Worm (Caenorhabditis elegans): Measurements from ENCODE around the gene F21C10.1.

F21C10.1 gene

ce11 chrV:9172989-9173388 lies 40.8 kb downstream of the F21C10.1 start, which contains the start of gene gad-3:
gad-3 (minus strand) TSS chrV:9173005.
- TF ChIP-seq hmg-4 (GFP tag; optimal IDR thresholded peaks at IDR 0.05) (no peak), tra-4 (tag; optimal IDR thresholded peaks at IDR 0.05) (no peak), sea-1 (GFP tag; conservative IDR thresholded peaks at IDR 0.05) (no peak), tbx-11 (GFP tag; IDR thresholded peaks at IDR 0.05) (no peak), ama-1 (optimal IDR thresholded peaks at IDR 0.05) (no peak), scrt-1 (GFP tag; IDR thresholded peaks at IDR 0.05) (no peak)

- no peak for TF ChIP-seq ets-7 (tag; optimal IDR thresholded peaks at IDR 0.05)
- TF ChIP-seq F13C5.2 (tag; optimal IDR thresholded peaks at IDR 0.05), result no peak
- no peak for TF ChIP-seq ceh-36 (tag; optimal IDR thresholded peaks at IDR 0.05)
- TF ChIP-seq tbx-11 (GFP tag; IDR thresholded peaks at IDR 0.05), result no peak
- TF ChIP-seq pes-1 (GFP tag; IDR thresholded peaks at IDR 0.05), result no peak
- no peak for TF ChIP-seq hnd-1 (tag; optimal IDR thresholded peaks at IDR 0.05)
- no peak for TF ChIP-seq ceh-13 (GFP tag; optimal IDR thresholded peaks at IDR 0.05)
- no peak for TF ChIP-seq B0310.2 (tag; optimal IDR thresholded peaks at IDR 0.05)
- TF ChIP-seq sea-1 (GFP tag; conservative IDR thresholded peaks at IDR 0.05), result no peak
- no peak for TF ChIP-seq scrt-1 (GFP tag; IDR thresholded peaks at IDR 0.05)
- no peak for TF ChIP-seq tra-4 (tag; optimal IDR thresholded peaks at IDR 0.05)
- no peak for TF ChIP-seq hmbx-1 (tag; optimal IDR thresholded peaks at IDR 0.05)
- no peak for TF ChIP-seq tbx-37 (GFP tag; conservative IDR thresholded peaks at IDR 0.05)
- TF ChIP-seq ama-1 (optimal IDR thresholded peaks at IDR 0.05), result no peak
- no peak for TF ChIP-seq aly-1 (tag; optimal IDR thresholded peaks at IDR 0.05)
- TF ChIP-seq hmg-4 (GFP tag; optimal IDR thresholded peaks at IDR 0.05), result no peak
Measured at ce11 chrV:9173789-9174188, 41.6 kb downstream of the F21C10.1 start, which contains the start of gene pqn-16. pqn-16 (plus strand) TSS chrV:9174089.

- TF ChIP-seq pes-1 (GFP tag; IDR thresholded peaks at IDR 0.05) (no peak), ceh-36 (tag; optimal IDR thresholded peaks at IDR 0.05) (peak; percentile 35), tbx-11 (GFP tag; IDR thresholded peaks at IDR 0.05) (peak; percentile 57; the same call in 1 of the 2 replicates), B0310.2 (tag; optimal IDR thresholded peaks at IDR 0.05) (no peak), hmg-4 (GFP tag; optimal IDR thresholded peaks at IDR 0.05) (no peak), hnd-1 (tag; optimal IDR thresholded peaks at IDR 0.05) (peak; percentile 36), sea-1 (GFP tag; conservative IDR thresholded peaks at IDR 0.05) (no peak), ama-1 (optimal IDR thresholded peaks at IDR 0.05) (no peak), aly-1 (tag; optimal IDR thresholded peaks at IDR 0.05) (no peak), ets-7 (tag; optimal IDR thresholded peaks at IDR 0.05) (no peak), F13C5.2 (tag; optimal IDR thresholded peaks at IDR 0.05) (peak; percentile 84)
Measured at ce11 chrV:9175218-9175837, 43.2 kb downstream of the F21C10.1 start, which contains the start of gene spas-1. spas-1 (plus strand) TSS chrV:9175789.

ce11 chrV:9181669-9182250 lies 49.6 kb downstream of the F21C10.1 start, which contains the start of gene ptr-1:
ptr-1 (minus strand) TSS chrV:9181719.
- TF ChIP-seq hnd-1 (tag; optimal IDR thresholded peaks at IDR 0.05), result no peak
- TF ChIP-seq aly-1 (tag; optimal IDR thresholded peaks at IDR 0.05), result no peak
- TF ChIP-seq ets-7 (tag; optimal IDR thresholded peaks at IDR 0.05), result no peak
- no peak for TF ChIP-seq tra-4 (tag; optimal IDR thresholded peaks at IDR 0.05)
- no peak for TF ChIP-seq pes-1 (GFP tag; IDR thresholded peaks at IDR 0.05)
- TF ChIP-seq tbx-37 (GFP tag; conservative IDR thresholded peaks at IDR 0.05), result no peak
- no peak for TF ChIP-seq B0310.2 (tag; optimal IDR thresholded peaks at IDR 0.05)
- no peak for TF ChIP-seq hmg-4 (GFP tag; optimal IDR thresholded peaks at IDR 0.05)
- TF ChIP-seq sea-1 (GFP tag; conservative IDR thresholded peaks at IDR 0.05), result no peak
- TF ChIP-seq tbx-11 (GFP tag; IDR thresholded peaks at IDR 0.05), result no peak
- TF ChIP-seq scrt-1 (GFP tag; IDR thresholded peaks at IDR 0.05), result no peak
- TF ChIP-seq flt-1 (GFP tag; IDR thresholded peaks at IDR 0.05), result no peak
- TF ChIP-seq hmbx-1 (tag; optimal IDR thresholded peaks at IDR 0.05), result no peak
- no peak for TF ChIP-seq ceh-13 (GFP tag; optimal IDR thresholded peaks at IDR 0.05)
- no peak for TF ChIP-seq ceh-36 (tag; optimal IDR thresholded peaks at IDR 0.05)
- no peak for TF ChIP-seq F13C5.2 (tag; optimal IDR thresholded peaks at IDR 0.05)
- TF ChIP-seq ama-1 (optimal IDR thresholded peaks at IDR 0.05), result no peak
